Fruit fly (Drosophila melanogaster): ENCODE data around the gene Qsox3.

DNA sequence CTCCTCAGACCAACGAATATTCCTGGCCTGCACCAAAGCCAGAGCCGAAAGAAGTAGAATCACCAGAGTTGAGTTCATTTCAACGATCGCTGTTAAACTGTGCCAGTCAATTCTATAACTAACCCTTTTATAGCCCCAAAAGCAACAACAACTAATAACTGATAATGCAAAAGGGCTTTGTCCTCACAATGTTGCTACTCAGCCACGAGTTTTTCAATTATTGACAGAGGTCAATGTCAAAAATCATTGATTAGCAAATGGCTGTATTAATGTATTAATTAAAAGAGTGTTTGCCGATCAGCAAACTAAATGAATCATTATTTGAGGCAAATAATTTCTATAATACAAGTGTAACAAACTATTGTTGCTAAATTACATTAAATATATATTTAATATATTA is 27.3 kb upstream of the Qsox3 start, which contains the start of gene fit:
- TF ChIP-seq CG9797 (GFP tag; optimal IDR thresholded peaks at IDR 0.05), result no peak
- no peak for TF ChIP-seq mirr (GFP tag; optimal IDR thresholded peaks at IDR 0.05)
- no peak for TF ChIP-seq CG10654 (GFP tag; optimal IDR thresholded peaks at IDR 0.05)
- no peak for TF ChIP-seq Hey (tag; optimal IDR thresholded peaks at IDR 0.05)
- TF ChIP-seq CG17385 (GFP tag; optimal IDR thresholded peaks at IDR 0.05), result no peak
- TF ChIP-seq grau (tag; optimal IDR thresholded peaks at IDR 0.05), result no peak
- TF ChIP-seq Kr (GFP tag; optimal IDR thresholded peaks at IDR 0.05), result no peak
- TF ChIP-seq Fer2 (tag; optimal IDR thresholded peaks at IDR 0.05), result no peak
- TF ChIP-seq Max (GFP tag; optimal IDR thresholded peaks at IDR 0.05), result no peak
- no peak for TF ChIP-seq ind (GFP tag; optimal IDR thresholded peaks at IDR 0.05)
- no peak for TF ChIP-seq cato (GFP tag; optimal IDR thresholded peaks at IDR 0.05; ENCODE audit: borderline replicate concordance)
- TF ChIP-seq fd3F (GFP tag; optimal IDR thresholded peaks at IDR 0.05), result no peak
- TF ChIP-seq CG14014 (GFP tag; IDR thresholded peaks at IDR 0.05), result no peak
